Worm (Caenorhabditis elegans): Measurements from ENCODE around the gene maph-9.

- no peak for TF ChIP-seq fos-1 (tag; optimal IDR thresholded peaks at IDR 0.05)
- TF ChIP-seq aly-2 (tag; optimal IDR thresholded peaks at IDR 0.05) = no peak
- TF ChIP-seq R02D3.7 (tag; optimal IDR thresholded peaks at IDR 0.05) = no peak
Observed at ce11 chrIV:7205969-7206368, 49.5 kb downstream of the maph-9 start, which contains the start of gene kcc-1.
